Fruit fly (Drosophila melanogaster): Measurements from ENCODE around the gene TyrR.
A peak's percentile ranks its signal among the peaks of the same experiment; 100 is the strongest.

TyrR gene

DNA sequence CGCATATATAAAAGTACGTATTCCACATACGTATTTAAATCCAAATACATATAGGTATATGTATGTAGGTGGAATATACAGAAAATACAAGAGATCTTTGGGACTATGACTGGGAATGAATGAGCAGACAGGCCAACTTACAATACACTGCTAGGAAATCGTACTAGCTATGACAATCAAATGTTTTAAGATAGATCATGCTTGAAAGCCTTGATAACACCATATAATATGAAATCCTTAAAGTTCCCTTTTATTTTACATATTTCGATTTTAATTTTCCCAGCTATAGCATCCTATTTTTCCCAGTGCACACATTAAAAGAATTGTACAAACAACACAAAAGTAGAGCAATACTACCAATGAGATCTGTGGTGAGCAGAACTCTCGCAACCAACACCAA, 18.4 kb upstream of the TyrR start (continued):
- TF ChIP-seq CG12391 (tag; optimal IDR thresholded peaks at IDR 0.05): peak; percentile 75
- TF ChIP-seq Max (GFP tag; optimal IDR thresholded peaks at IDR 0.05): peak; percentile 35
- peak; percentile 94 for TF ChIP-seq Rfx (GFP tag; IDR thresholded peaks at IDR 0.05)
- no peak for TF ChIP-seq Stat92E (GFP tag; optimal IDR thresholded peaks at IDR 0.05)
- TF ChIP-seq CG12104 (GFP tag; optimal IDR thresholded peaks at IDR 0.05): peak; percentile 50
- TF ChIP-seq CG8944 (GFP tag; optimal IDR thresholded peaks at IDR 0.05): peak; percentile 75
- peak; percentile 71 for TF ChIP-seq CG6813 (GFP tag; optimal IDR thresholded peaks at IDR 0.05)
- peak; percentile 54 for TF ChIP-seq Ravus (GFP tag; IDR thresholded peaks at IDR 0.05)
- TF ChIP-seq CG34224 (GFP tag; IDR thresholded peaks at IDR 0.05; ENCODE audit: partially characterized antibody): no peak
- no peak for TF ChIP-seq mld (GFP tag; IDR thresholded peaks at IDR 0.05; ENCODE audit: partially characterized antibody)
- no peak for TF ChIP-seq HLHmδ (GFP tag; optimal IDR thresholded peaks at IDR 0.05)
- TF ChIP-seq NK7.1 (GFP tag; optimal IDR thresholded peaks at IDR 0.05): peak; percentile 80
- peak; percentile 68; the same call in 1 of the 2 replicates for TF ChIP-seq CG4404 (GFP tag; IDR thresholded peaks at IDR 0.05)
- peak; percentile 17 for TF ChIP-seq CG30020 (tag; optimal IDR thresholded peaks at IDR 0.05)
- TF ChIP-seq CG5180 (GFP tag; optimal IDR thresholded peaks at IDR 0.05): peak; percentile 57
- no peak for TF ChIP-seq inv (GFP tag; IDR thresholded peaks at IDR 0.05; ENCODE audit: partially characterized antibody)
- 0 out of 2 replicates have a peak, but pooled peaks have one; percentile 16 for TF ChIP-seq Dref (GFP tag; IDR thresholded peaks at IDR 0.05)
- no peak for TF ChIP-seq Tbp (GFP tag; optimal IDR thresholded peaks at IDR 0.05)
- peak; percentile 73; the same call in 2 of the 3 replicates for TF ChIP-seq CG3726 (GFP tag; IDR thresholded peaks at IDR 0.05)
- TF ChIP-seq ab (GFP tag; optimal IDR thresholded peaks at IDR 0.05): no peak
- TF ChIP-seq CG13624 (GFP tag; optimal IDR thresholded peaks at IDR 0.05): peak; percentile 92
- TF ChIP-seq Six4 (GFP tag; optimal IDR thresholded peaks at IDR 0.05): peak; percentile 46
- TF ChIP-seq CG17359 (tag; optimal IDR thresholded peaks at IDR 0.05): peak; percentile 81
- TF ChIP-seq fd3F (GFP tag; optimal IDR thresholded peaks at IDR 0.05): peak; percentile 73
- TF ChIP-seq tap (tag; optimal IDR thresholded peaks at IDR 0.05): peak; percentile 86
- peak; percentile 87 for TF ChIP-seq CG34422 (GFP tag; IDR thresholded peaks at IDR 0.05)
- TF ChIP-seq CG11560 (tag; IDR thresholded peaks at IDR 0.05): peak; percentile 64
- TF ChIP-seq bbx (GFP tag; IDR thresholded peaks at IDR 0.05; ENCODE audit: partially characterized antibody): no peak
- TF ChIP-seq CG11093 (GFP tag; IDR thresholded peaks at IDR 0.05): peak; percentile 42; the same call in 2 of the 3 replicates
- TF ChIP-seq bowl (GFP tag; IDR thresholded peaks at IDR 0.05): no peak
- TF ChIP-seq Myb (GFP tag; optimal IDR thresholded peaks at IDR 0.05): peak; percentile 62
- no peak for TF ChIP-seq pzg (GFP tag; optimal IDR thresholded peaks at IDR 0.05)
- no peak for TF ChIP-seq CG4854 (GFP tag; optimal IDR thresholded peaks at IDR 0.05)
- no peak for TF ChIP-seq CG3163 (GFP tag; optimal IDR thresholded peaks at IDR 0.05)
- no peak for TF ChIP-seq CG15073 (GFP tag; optimal IDR thresholded peaks at IDR 0.05)
- TF ChIP-seq gro (GFP tag; optimal IDR thresholded peaks at IDR 0.05): peak; percentile 85
- TF ChIP-seq lola (GFP tag; optimal IDR thresholded peaks at IDR 0.05): no peak
- peak; percentile 69 for TF ChIP-seq H2.0 (GFP tag; IDR thresholded peaks at IDR 0.05)
- no peak for TF ChIP-seq cad (GFP tag; optimal IDR thresholded peaks at IDR 0.05)
- TF ChIP-seq scrt (GFP tag; optimal IDR thresholded peaks at IDR 0.05): peak; percentile 68
- TF ChIP-seq Kr (GFP tag; optimal IDR thresholded peaks at IDR 0.05): no peak
- no peak for TF ChIP-seq MTF-1 (GFP tag; optimal IDR thresholded peaks at IDR 0.05; ENCODE audit: borderline replicate concordance)
- peak; percentile 78 for TF ChIP-seq CG1603 (tag; optimal IDR thresholded peaks at IDR 0.05)
- TF ChIP-seq Med (GFP tag): peak; percentile 98
- TF ChIP-seq insv (GFP tag; optimal IDR thresholded peaks at IDR 0.05): no peak
- no peak for TF ChIP-seq Dp (GFP tag; optimal IDR thresholded peaks at IDR 0.05)
- peak; percentile 76 for TF ChIP-seq ATbp (GFP tag; optimal IDR thresholded peaks at IDR 0.05)
- TF ChIP-seq Nf-YA (GFP tag; IDR thresholded peaks at IDR 0.05): peak; percentile 60; the same call in 1 of the 2 replicates
- peak; percentile 84 for TF ChIP-seq B-H1 (GFP tag; IDR thresholded peaks at IDR 0.05)
- TF ChIP-seq CG3065 (GFP tag; optimal IDR thresholded peaks at IDR 0.05): no peak

Data from whole organism, embryonic.